Fruit fly (Drosophila melanogaster): ENCODE data around the gene Btk.

Gene Btk

dm6 chr2L:8213987-8214386 lies 86.9 kb downstream of the Btk start, which contains the start of gene CG8353 (continued):
- TF ChIP-seq CG32767 (GFP tag; IDR thresholded peaks at IDR 0.05) (no peak), kni (GFP tag; optimal IDR thresholded peaks at IDR 0.05) (no peak), Jarid2 (GFP tag; optimal IDR thresholded peaks at IDR 0.05) (peak; percentile 29), CG4404 (GFP tag; IDR thresholded peaks at IDR 0.05) (no peak), exex (tag; optimal IDR thresholded peaks at IDR 0.05) (peak; percentile 52), sug (tag; optimal IDR thresholded peaks at IDR 0.05) (peak; percentile 32), ERR (GFP tag; optimal IDR thresholded peaks at IDR 0.05) (no peak), CG30020 (tag; optimal IDR thresholded peaks at IDR 0.05) (no peak), sd (tag; optimal IDR thresholded peaks at IDR 0.05) (no peak), dati (GFP tag; IDR thresholded peaks at IDR 0.05) (no peak), Drgx (GFP tag; IDR thresholded peaks at IDR 0.05) (peak; percentile 15; the same call in 1 of the 2 replicates), CG12219 (GFP tag; optimal IDR thresholded peaks at IDR 0.05) (no peak), fd96Cb (tag; optimal IDR thresholded peaks at IDR 0.05) (no peak), CG16863 (GFP tag; optimal IDR thresholded peaks at IDR 0.05) (no peak), CG13123 (GFP tag; optimal IDR thresholded peaks at IDR 0.05) (no peak), tx (GFP tag; optimal IDR thresholded peaks at IDR 0.05) (no peak), CG1233 (GFP tag; optimal IDR thresholded peaks at IDR 0.05) (no peak), MBD-R2 (GFP tag; IDR thresholded peaks at IDR 0.05) (0 out of 2 replicates have a peak, but pooled peaks have one; percentile 23), slbo (GFP tag; IDR thresholded peaks at IDR 0.05) (no peak), CG10543 (GFP tag; optimal IDR thresholded peaks at IDR 0.05) (peak; percentile 30), pita (GFP tag; optimal IDR thresholded peaks at IDR 0.05) (no peak), mirr (GFP tag; optimal IDR thresholded peaks at IDR 0.05) (peak; percentile 80), CG13287 (GFP tag; IDR thresholded peaks at IDR 0.05; ENCODE audit: partially characterized antibody) (0 out of 2 replicates have a peak, but pooled peaks have one; percentile 20), CG9876 (GFP tag; optimal IDR thresholded peaks at IDR 0.05) (no peak), PHDP (tag; optimal IDR thresholded peaks at IDR 0.05) (no peak), CG12744 (GFP tag; optimal IDR thresholded peaks at IDR 0.05) (no peak), stwl (tag; optimal IDR thresholded peaks at IDR 0.05) (no peak), HHEX (GFP tag; optimal IDR thresholded peaks at IDR 0.05) (no peak), Nf-YC (tag; optimal IDR thresholded peaks at IDR 0.05) (no peak), GATAe (GFP tag; conservative IDR thresholded peaks at IDR 0.05) (peak; percentile 54; the same call in 1 of the 2 replicates), CG2120 (GFP tag; optimal IDR thresholded peaks at IDR 0.05) (peak; percentile 12), Sry-δ (GFP tag; optimal IDR thresholded peaks at IDR 0.05) (peak; percentile 1), luna (GFP tag; optimal IDR thresholded peaks at IDR 0.05) (no peak), HmgZ (tag; optimal IDR thresholded peaks at IDR 0.05) (peak; percentile 52), gcm (GFP tag; optimal IDR thresholded peaks at IDR 0.05) (no peak), CG6854 (GFP tag; optimal IDR thresholded peaks at IDR 0.05) (peak; percentile 27), Tbp (GFP tag; optimal IDR thresholded peaks at IDR 0.05) (no peak), inv (GFP tag; IDR thresholded peaks at IDR 0.05; ENCODE audit: partially characterized antibody) (no peak), Mrtf (GFP tag; IDR thresholded peaks at IDR 0.05) (no peak), wek (GFP tag; optimal IDR thresholded peaks at IDR 0.05) (peak; percentile 71), sisA (GFP tag; IDR thresholded peaks at IDR 0.05) (no peak), Optix (GFP tag; IDR thresholded peaks at IDR 0.05) (no peak), CG11093 (GFP tag; IDR thresholded peaks at IDR 0.05) (no peak)

Measured in whole organism, embryonic.